Worm (Caenorhabditis elegans) whole organism, midembryonic: ENCODE data around the gene lsy-13.

Experiments used
- flt-1 ChIP-seq: fragments of 200-800 bp; sonication (Bioruptor generic); IDR thresholded peaks from 2 replicates; pipeline ENCODE4 v1.3.6; 2022; ENCODE audit warnings: missing genetic modification characterization, missing compliant biosample characterization
- ztf-29 ChIP-seq: fragments of 200-800 bp; sonication (Bioruptor generic); IDR thresholded peaks from 2 replicates; pipeline ENCODE4 v1.3.6; 2022; ENCODE audit warnings: missing genetic modification reagents, missing genetic modification characterization, missing compliant biosample characterization

DNA sequence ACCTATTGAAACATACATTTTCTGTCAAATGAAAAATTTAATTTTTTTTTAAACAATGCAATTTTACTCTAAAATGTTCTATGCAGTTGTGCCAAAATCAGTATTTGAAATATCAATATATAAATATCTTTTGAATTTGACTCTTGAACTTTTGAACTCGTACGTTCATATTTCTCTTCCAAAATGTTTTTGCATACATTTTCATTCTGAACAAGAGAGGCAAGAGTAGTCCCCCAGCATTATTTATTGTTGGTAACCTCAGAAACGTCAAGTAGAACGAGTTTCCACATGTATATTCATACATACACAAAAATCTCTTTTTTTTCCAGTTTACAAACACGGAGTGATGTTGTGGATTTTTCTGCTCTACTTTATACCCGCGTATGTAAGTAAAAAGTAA lies 32.3 kb upstream of the lsy-13 start, which contains the start of gene clec-194:
- no peak for TF ChIP-seq flt-1
- no peak for TF ChIP-seq ztf-29 (GFP tag; lab: Robert Waterston, UW)
